Worm (Caenorhabditis elegans): ENCODE results near the gene Y73B6BL.14.
A peak's percentile ranks its signal among the peaks of the same experiment; 100 is the strongest.
"Not testable (repeated sequence)": the region's sequence is repeated elsewhere in the genome, so short reads cannot be mapped to it uniquely, and the experiment has no call there.

The Y73B6BL.14 gene

DNA sequence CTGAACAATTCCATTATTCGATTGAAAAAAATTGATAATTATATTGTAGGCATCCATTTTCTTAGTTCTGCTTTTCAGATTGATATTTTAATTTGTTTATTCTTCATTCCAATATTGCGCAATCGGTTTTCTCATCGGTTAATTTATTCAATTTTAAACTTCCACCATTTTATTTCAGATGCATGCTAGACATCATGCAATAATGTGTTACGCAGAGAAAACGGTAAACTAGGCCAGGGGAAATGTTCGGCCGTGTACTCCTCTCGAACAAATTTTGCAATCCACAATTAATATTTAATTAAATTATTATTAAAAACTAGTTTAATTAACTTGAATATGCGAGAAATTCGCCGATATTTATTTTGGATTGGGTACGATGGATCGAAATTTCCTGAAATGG is 21.1 kb downstream of the Y73B6BL.14 start, which contains the start of gene Y73B6BL.29 (continued):
- TF ChIP-seq K11D2.4 (GFP tag; IDR thresholded peaks at IDR 0.05), result peak; percentile 55; the same call in 1 of the 2 replicates
- no peak for TF ChIP-seq mel-28 (tag; optimal IDR thresholded peaks at IDR 0.05; ENCODE audit: borderline replicate concordance)
- TF ChIP-seq nfya-2 (GFP tag; IDR thresholded peaks at IDR 0.05), result no peak
- TF ChIP-seq ccch-3 (GFP tag; optimal IDR thresholded peaks at IDR 0.05), result peak; percentile 58
- peak; percentile 55; the same call in 1 of the 2 replicates for TF ChIP-seq madf-8 (GFP tag; conservative IDR thresholded peaks at IDR 0.05)
- peak; percentile 85 for TF ChIP-seq lin-40 (tag; optimal IDR thresholded peaks at IDR 0.05)
- no peak for TF ChIP-seq C06A6.2 (GFP tag; conservative IDR thresholded peaks at IDR 0.05)
- TF ChIP-seq sea-2 (GFP tag; IDR thresholded peaks at IDR 0.05), result 0 out of 2 replicates have a peak, but pooled peaks have one; percentile 58
- TF ChIP-seq pha-4 (tag; optimal IDR thresholded peaks at IDR 0.05), result no peak
- peak; percentile 1 for TF ChIP-seq ztf-26 (tag; optimal IDR thresholded peaks at IDR 0.05)
- no peak for TF ChIP-seq hlh-12 (tag; optimal IDR thresholded peaks at IDR 0.05)
- peak; percentile 82 for TF ChIP-seq madf-3 (GFP tag; IDR thresholded peaks at IDR 0.05)
- TF ChIP-seq nhr-90 (tag; optimal IDR thresholded peaks at IDR 0.05), result no peak
- no peak for TF ChIP-seq lag-1 (GFP tag; IDR thresholded peaks at IDR 0.05)

DNA sequence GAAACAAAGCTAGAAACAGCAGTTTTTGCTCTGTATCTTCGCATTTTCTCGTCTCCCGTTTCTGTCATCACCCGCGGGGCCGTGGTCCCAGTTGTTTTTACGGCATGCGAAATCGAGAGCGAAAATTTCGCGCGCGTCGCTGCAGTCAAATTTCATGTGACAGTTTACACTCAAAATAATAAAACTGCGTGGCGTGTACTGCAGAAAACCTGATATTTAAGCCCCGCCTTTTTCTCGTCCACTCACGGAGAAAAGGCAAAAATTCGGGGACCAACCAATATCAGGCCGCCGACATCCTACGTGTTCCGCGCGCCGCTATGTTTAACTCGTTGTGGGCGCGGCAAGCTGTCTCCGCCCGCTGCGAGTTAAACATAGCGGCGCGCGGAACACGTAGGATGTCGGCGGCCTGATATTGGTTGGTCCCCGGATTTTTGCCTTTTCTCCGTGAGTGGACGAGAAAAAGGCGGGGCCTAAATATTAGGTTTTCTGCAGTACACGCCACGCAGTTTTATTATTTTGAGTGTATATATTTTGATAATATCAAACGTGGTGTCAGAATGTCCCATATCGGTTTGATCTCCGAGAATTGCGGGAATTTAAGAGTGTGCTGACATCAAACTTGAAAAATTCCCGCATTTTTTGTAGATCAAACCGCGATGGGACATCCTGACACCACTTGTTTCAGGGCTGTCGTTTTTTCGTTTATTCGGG is 22.4 kb downstream of the Y73B6BL.14 start:
- peak; percentile 41 for TF ChIP-seq snpc-1.1 (tag; optimal IDR thresholded peaks at IDR 0.05; ENCODE audit: insufficient read depth)
- 0 out of 2 replicates have a peak, but pooled peaks have one; percentile 2 for TF ChIP-seq madf-8 (GFP tag; conservative IDR thresholded peaks at IDR 0.05)
- TF ChIP-seq hmg-1.2 (GFP tag; IDR thresholded peaks at IDR 0.05), result peak; percentile 50
- TF ChIP-seq ztf-6 (GFP tag; IDR thresholded peaks at IDR 0.05), result 0 out of 2 replicates have a peak, but pooled peaks have one; percentile 8
- peak; percentile 8 for TF ChIP-seq snpc-4 (GFP tag; optimal IDR thresholded peaks at IDR 0.05)
- peak in 3 of 4 experiments; percentile 47 to 93 (median 85) for TF ChIP-seq snpc-4 (tag; optimal IDR thresholded peaks at IDR 0.05)
- TF ChIP-seq madf-6 (GFP tag; IDR thresholded peaks at IDR 0.05), result peak; percentile 51; the same call in 1 of the 2 replicates

DNA sequence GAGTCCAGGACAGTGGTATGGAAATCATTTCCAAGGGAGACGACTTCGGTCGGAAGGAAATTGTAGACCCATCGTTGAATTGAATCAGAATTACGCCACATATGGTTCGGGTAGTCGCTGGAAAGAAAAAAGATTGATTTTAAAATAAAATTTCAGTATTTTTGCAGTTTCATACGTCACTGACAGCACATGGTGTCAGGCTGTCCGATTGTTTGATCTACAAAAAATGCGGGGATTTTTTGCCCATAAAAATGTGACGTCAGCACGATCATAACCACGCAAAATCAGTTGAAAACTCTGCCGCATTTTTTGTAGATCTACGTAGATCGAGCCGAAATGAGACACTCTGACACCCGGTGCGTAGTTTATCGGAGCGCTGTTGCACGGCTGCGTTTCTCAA is 25.4 kb downstream of the Y73B6BL.14 start, which contains the start of gene Y73B6BL.12:
TSS of gene Y73B6BL.12 (minus strand) at position 101 of the 400 bp plus-strand sequence.
- TF ChIP-seq akir-1 (GFP tag; optimal IDR thresholded peaks at IDR 0.05); lin-26 (GFP tag; IDR thresholded peaks at IDR 0.05); snpc-4 (GFP tag; optimal IDR thresholded peaks at IDR 0.05); snpc-4 (tag; optimal IDR thresholded peaks at IDR 0.05): not testable (repeated sequence)

DNA sequence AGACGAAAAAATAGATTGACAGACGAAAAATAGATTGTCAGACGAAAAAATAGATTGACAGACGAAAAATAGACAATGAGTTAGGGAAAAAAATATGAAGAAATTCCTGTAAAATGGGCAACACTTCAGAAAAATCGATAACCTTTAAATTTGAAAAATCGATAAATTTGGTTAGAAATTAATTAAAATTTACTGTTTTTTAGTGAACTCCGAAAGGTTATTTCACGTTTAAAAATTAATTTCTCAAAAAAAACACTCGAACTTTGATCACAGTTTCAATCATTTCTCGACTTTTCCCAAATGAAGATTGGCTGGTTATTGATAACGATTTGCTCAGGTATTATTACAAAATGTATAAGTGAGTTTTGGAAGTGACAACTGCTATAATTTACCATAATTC is 35.3 kb downstream of the Y73B6BL.14 start, which contains the start of gene csp-2:
TSS of gene csp-2 (plus strand) at position 301 of the 400 bp plus-strand sequence.
- no peak for TF ChIP-seq madf-8 (GFP tag; conservative IDR thresholded peaks at IDR 0.05)
- no peak for TF ChIP-seq B0019.2 (GFP tag; conservative IDR thresholded peaks at IDR 0.05)
- TF ChIP-seq let-526 (GFP tag; IDR thresholded peaks at IDR 0.05), result no peak
- TF ChIP-seq B0336.3 (GFP tag; IDR thresholded peaks at IDR 0.05), result no peak
- TF ChIP-seq unc-62 (GFP tag; optimal IDR thresholded peaks at IDR 0.05), result no peak
- TF ChIP-seq nhr-27 (tag; optimal IDR thresholded peaks at IDR 0.05), result no peak
- TF ChIP-seq rcor-1 (GFP tag; IDR thresholded peaks at IDR 0.05), result no peak
- no peak for TF ChIP-seq ztf-26 (tag; optimal IDR thresholded peaks at IDR 0.05)
- no peak for TF ChIP-seq pha-4 (tag; optimal IDR thresholded peaks at IDR 0.05)
- no peak for TF ChIP-seq F55B11.4 (tag; optimal IDR thresholded peaks at IDR 0.05; ENCODE audit: borderline replicate concordance, insufficient read depth)
- no peak for TF ChIP-seq hlh-26 (GFP tag; conservative IDR thresholded peaks at IDR 0.05)
- TF ChIP-seq lag-1 (GFP tag; IDR thresholded peaks at IDR 0.05), result no peak
- no peak for TF ChIP-seq sdz-38 (tag; optimal IDR thresholded peaks at IDR 0.05)
- TF ChIP-seq lsy-27 (tag; optimal IDR thresholded peaks at IDR 0.05; ENCODE audit: borderline replicate concordance, insufficient read depth), result no peak
